Worm (Caenorhabditis elegans): ENCODE data around the gene F47E1.20.
A peak's percentile ranks its signal among the peaks of the same experiment; 100 is the strongest.

The F47E1.20 gene

DNA sequence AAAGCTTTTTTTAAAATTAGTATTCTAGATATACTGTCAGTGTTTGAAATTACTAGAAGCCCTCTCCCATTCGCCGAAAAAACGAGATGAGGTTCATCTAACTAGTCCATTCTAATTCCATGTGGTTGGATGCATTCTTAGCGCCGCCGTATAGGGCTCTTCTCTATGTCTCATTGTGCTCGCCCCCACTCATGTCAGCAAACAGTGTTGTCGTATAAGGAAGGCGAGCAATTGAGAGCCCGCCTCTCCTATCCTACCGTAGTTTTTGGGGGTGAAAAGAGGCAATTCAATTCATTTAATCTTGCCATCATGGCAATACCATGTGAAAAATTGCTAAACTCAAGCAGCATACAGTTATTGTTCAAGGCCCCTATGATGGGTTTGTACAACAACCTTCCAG, at the start of gene F47E1.20:
Gene F47E1.20 (plus strand): TSS at position 301 of the 400 bp plus-strand sequence.
- no peak for TF ChIP-seq fkh-8 (tag; optimal IDR thresholded peaks at IDR 0.05)
- no peak for TF ChIP-seq irx-1 (tag; optimal IDR thresholded peaks at IDR 0.05)
- no peak for TF ChIP-seq nhr-76 (tag; optimal IDR thresholded peaks at IDR 0.05)
- no peak for TF ChIP-seq pax-3 (tag; optimal IDR thresholded peaks at IDR 0.05)
- TF ChIP-seq fos-1 (tag; optimal IDR thresholded peaks at IDR 0.05): no peak
- no peak for TF ChIP-seq ceh-8 (GFP tag; optimal IDR thresholded peaks at IDR 0.05)
- TF ChIP-seq egl-27 (tag; optimal IDR thresholded peaks at IDR 0.05): no peak
- no peak for TF ChIP-seq ces-1 (GFP tag; optimal IDR thresholded peaks at IDR 0.05)
- TF ChIP-seq lin-14 (GFP tag; optimal IDR thresholded peaks at IDR 0.05): no peak
- no peak for TF ChIP-seq sptf-1 (tag; optimal IDR thresholded peaks at IDR 0.05)
- no peak for TF ChIP-seq egl-13 (tag; optimal IDR thresholded peaks at IDR 0.05)
- TF ChIP-seq lin-35 (GFP tag; optimal IDR thresholded peaks at IDR 0.05): no peak
- TF ChIP-seq C04F5.9 (tag; optimal IDR thresholded peaks at IDR 0.05): no peak

DNA sequence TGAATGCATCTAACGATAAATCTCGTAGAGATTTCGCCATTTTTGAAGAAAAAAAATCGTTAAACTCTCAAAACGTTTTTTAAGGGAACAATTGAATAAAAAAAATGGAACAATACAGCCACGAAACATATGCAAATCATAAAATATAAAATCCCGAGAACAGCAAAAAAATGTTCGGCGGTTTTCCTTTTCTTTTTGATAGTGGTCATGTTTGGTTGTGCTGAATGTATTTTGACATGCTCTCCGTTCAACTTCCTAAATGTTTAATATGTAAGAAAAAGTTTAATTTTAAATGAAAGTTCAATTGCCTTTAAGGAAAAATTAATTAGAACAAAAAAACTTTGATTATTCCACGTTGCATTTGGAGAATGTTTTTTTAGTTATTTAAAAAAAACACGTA, 38.3 kb upstream of the F47E1.20 start, which contains the start of gene C24A3.9:
Gene C24A3.9 (minus strand): TSS at position 101 of the 400 bp plus-strand sequence.
- TF ChIP-seq ceh-88 (GFP tag; IDR thresholded peaks at IDR 0.05) (no peak), sox-4 (tag; optimal IDR thresholded peaks at IDR 0.05) (no peak), C16A3.4 (tag; optimal IDR thresholded peaks at IDR 0.05) (no peak), jun-1 (tag; optimal IDR thresholded peaks at IDR 0.05) (no peak), swsn-7 (tag; optimal IDR thresholded peaks at IDR 0.05) (no peak), dsc-1 (tag; optimal IDR thresholded peaks at IDR 0.05) (no peak)

DNA sequence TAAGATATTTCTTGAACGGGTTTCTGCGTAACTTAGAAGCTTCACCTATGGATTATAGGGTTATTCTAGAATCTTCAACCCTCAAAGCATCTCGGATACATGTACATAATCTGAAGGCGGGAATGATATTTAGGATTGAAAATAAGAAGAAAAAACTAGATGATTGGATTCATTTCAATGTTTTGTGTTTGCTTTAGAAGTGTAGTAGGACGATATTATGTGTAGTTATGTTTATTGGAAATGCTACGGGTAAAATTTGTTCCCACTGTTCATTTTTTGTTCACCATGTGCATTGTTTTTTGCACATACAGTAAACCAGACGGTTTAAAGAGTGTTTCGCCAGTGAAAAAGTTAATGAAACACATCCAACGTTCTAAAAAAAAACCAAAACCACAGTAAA, 37.3 kb upstream of the F47E1.20 start:
- TF ChIP-seq dsc-1 (tag; optimal IDR thresholded peaks at IDR 0.05): no peak
- TF ChIP-seq nhr-19 (GFP tag; conservative IDR thresholded peaks at IDR 0.05): no peak
- TF ChIP-seq mef-2 (tag; optimal IDR thresholded peaks at IDR 0.05): no peak
- TF ChIP-seq mab-9 (GFP tag; IDR thresholded peaks at IDR 0.05): no peak
- TF ChIP-seq efl-3 (GFP tag; optimal IDR thresholded peaks at IDR 0.05): no peak

DNA sequence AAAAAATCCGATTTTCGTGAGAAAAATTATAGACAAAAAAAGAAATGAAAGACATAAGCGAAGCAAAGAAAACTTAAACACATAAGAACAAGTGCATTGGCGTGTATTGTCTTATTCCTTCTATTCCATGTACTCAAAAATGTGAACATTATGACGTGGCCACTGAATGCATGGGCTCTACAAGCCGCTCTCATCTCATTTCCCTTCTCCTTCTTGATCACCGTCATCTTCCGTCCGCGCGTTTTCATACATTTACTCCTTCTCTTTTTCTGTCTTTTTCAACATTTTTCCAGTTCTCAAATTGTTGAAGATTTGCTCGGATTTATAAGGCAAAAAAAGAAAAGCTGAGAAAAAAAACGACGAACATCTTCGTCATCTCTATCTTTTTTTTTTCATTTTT, 34.3 kb upstream of the F47E1.20 start:
- TF ChIP-seq lin-14 (GFP tag; optimal IDR thresholded peaks at IDR 0.05) (peak; percentile 13), tlp-1 (tag; optimal IDR thresholded peaks at IDR 0.05) (no peak), fkh-10 (GFP tag; optimal IDR thresholded peaks at IDR 0.05) (peak; percentile 54), lin-15B (tag; optimal IDR thresholded peaks at IDR 0.05) (no peak), swsn-7 (tag; optimal IDR thresholded peaks at IDR 0.05) (no peak), zag-1 (tag; optimal IDR thresholded peaks at IDR 0.05) (no peak), grh-1 (GFP tag; IDR thresholded peaks at IDR 0.05) (no peak), nhr-237 (tag; optimal IDR thresholded peaks at IDR 0.05) (no peak), nhr-85 (tag) (no peak)

DNA sequence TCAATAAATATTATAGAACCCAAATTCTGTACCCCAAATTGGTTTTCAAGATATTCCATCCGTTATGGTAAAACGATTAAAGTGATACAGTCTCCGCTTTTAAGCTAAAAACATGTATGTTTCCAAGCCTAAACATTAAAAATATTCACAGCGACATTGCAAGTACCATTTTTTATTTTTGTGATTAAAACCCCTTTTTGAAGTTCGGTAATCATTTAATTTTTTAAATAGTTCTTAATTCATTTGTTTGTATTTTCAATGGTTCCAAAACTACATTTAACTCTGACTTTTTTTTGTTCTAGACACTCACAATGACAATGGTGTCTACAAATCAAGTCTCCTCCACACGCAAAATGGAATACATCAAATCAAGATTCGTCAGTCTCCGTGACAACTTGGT, 33.3 kb upstream of the F47E1.20 start, which contains the start of gene T25B6.4:
Gene T25B6.4 (plus strand): TSS at position 301 of the 400 bp plus-strand sequence.
- TF ChIP-seq hlh-4 (tag; optimal IDR thresholded peaks at IDR 0.05): no peak
- TF ChIP-seq nhr-84 (tag; optimal IDR thresholded peaks at IDR 0.05): no peak
- TF ChIP-seq C04F5.9 (tag; optimal IDR thresholded peaks at IDR 0.05): no peak

DNA sequence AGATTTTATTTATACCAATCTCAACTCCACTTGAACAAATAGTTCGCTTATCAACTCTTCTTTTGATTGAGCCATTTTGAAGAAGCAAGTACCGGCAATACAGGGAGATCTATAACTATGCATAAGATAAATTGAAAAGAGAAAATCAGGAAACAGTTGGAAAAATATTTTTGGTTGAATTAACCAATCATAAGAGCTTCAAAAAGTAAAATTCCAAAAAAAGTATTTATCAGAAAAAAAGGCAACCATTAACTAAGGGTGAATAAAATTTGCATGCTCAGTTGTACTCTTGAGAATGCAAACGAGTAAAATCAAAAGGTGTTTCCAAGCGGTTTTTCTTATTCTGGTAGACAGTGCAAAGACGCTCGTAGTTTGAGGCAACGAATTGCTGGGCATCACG, 27.1 kb upstream of the F47E1.20 start, which contains the start of gene T25B6.5:
Gene T25B6.5 (minus strand): TSS at position 101 of the 400 bp plus-strand sequence.
- no peak for TF ChIP-seq ama-1 (optimal IDR thresholded peaks at IDR 0.05)

DNA sequence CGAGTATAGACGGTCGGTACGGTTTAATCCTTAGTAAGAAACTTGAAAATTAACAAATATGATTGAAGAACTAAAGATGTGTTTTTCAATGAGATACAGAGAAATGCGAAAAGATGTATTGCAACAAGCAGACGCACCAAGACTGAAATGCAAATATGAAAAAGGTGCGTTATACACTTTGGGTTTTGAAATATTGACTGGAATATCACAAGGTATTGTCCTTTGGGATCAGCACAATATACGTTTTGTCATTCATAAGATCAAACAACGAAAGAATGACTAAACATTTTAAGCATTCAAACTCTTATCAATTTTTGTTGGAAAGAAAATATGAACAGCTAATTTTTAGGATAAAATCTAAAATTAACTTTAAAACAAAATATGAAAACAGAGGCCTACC, 26.0 kb upstream of the F47E1.20 start, which contains the start of gene T25B6.6:
Gene T25B6.6 (minus strand): TSS at position 101 of the 400 bp plus-strand sequence.
- TF ChIP-seq nhr-28 (tag; optimal IDR thresholded peaks at IDR 0.05) (no peak), lin-39 (tag; optimal IDR thresholded peaks at IDR 0.05) (no peak), nhr-11 (tag; optimal IDR thresholded peaks at IDR 0.05) (no peak), ztf-4 (tag; optimal IDR thresholded peaks at IDR 0.05) (no peak), aly-2 (tag; optimal IDR thresholded peaks at IDR 0.05) (no peak), ceh-63 (GFP tag; optimal IDR thresholded peaks at IDR 0.05) (no peak)

Measured in whole organism, L1 larva.